Worm (Caenorhabditis elegans): Measurements from ENCODE around the gene fbxb-25.

DNA sequence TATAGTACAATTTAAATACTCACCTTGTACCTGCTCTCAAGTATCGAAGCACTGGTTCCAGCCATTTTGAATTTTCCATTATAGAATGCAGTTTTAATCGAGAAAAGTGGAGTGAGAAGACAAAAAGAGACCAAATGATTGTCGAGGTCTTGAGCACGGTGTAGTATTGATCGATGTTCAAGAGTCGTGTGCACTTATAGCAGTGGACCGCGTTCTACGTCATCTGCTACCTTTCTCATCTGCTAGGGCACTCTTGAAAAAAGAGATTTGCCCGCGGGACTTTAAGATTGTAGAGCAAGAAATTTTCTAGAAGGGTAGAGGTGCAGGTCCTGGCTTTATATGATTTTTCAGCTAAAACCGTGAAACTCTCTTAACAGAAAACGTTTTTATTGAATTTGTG is 9.0 kb downstream of the fbxb-25 start, which contains the start of gene fbxc-21:
- no peak for TF ChIP-seq sox-4 (tag; optimal IDR thresholded peaks at IDR 0.05)
- TF ChIP-seq ztf-16 (tag; optimal IDR thresholded peaks at IDR 0.05) = no peak
- no peak for TF ChIP-seq pha-4 (tag; optimal IDR thresholded peaks at IDR 0.05)
- no peak for TF ChIP-seq fkh-10 (GFP tag; optimal IDR thresholded peaks at IDR 0.05)
- TF ChIP-seq gmeb-2 (tag; optimal IDR thresholded peaks at IDR 0.05) = no peak
- TF ChIP-seq npax-4 (tag; optimal IDR thresholded peaks at IDR 0.05) = no peak

Data from whole organism, late embryonic.